Worm (Caenorhabditis elegans): ENCODE measurements around the gene sra-1.

ce11 chrII:9566045-9566444 lies 44.6 kb upstream of the sra-1 start:
- TF ChIP-seq dao-5 (tag; optimal IDR thresholded peaks at IDR 0.05) (peak; percentile 80), him-1 (tag; optimal IDR thresholded peaks at IDR 0.05) (peak; percentile 49)
